Fruit fly (Drosophila melanogaster): ENCODE results near the gene CG4558.

CG4558 gene

DNA sequence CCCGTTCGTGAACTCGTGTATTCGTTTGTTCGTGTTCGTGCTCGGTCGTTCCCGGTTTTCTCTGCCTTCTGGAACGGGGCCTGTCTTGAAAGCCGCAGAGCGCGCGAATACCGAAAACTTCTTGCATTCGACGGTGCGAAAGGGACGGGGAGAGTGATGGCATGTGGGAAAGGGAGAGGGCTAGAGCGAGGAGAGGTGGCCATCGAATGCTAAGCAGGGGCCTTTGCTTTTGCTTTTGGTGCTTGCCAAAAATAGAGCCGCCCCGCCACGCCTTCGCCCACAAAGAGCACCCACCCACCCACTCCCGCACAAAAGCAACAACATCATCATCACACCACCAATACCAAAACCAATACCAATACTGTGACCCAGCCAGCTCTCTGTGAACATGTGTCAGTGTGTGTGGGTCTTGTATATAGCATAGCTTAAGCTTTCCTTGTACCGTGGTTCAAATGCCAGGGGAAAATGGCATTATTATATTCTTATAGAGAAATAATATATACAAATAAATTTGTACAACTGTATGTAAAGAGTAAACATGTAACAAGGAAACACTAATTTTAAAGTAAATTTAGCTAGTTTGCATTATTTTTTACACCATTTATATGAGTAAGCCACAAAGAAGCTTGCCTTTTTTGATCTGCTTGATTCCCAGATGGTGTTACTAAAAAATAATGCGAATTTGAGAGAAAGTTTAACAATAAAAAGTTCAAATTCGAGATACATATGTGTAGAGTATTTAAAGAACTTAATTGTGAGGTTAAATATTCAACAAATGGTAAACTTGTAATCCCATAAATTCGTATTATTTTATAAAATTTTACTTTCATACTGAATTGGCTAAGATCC is 17.8 kb downstream of the CG4558 start, which contains the start of gene CG14434 (continued):
- TF ChIP-seq vri (GFP tag; optimal IDR thresholded peaks at IDR 0.05) (no peak), CG8119 (GFP tag; IDR thresholded peaks at IDR 0.05) (peak; percentile 55; the same call in 2 of the 3 replicates), Eip93F (GFP tag; optimal IDR thresholded peaks at IDR 0.05) (no peak), Ets21C (GFP tag; optimal IDR thresholded peaks at IDR 0.05) (peak; percentile 49), Sox14 (GFP tag; optimal IDR thresholded peaks at IDR 0.05) (peak; percentile 79), CG8319 (GFP tag; optimal IDR thresholded peaks at IDR 0.05) (peak; percentile 56), CG10631 (GFP tag; optimal IDR thresholded peaks at IDR 0.05) (peak; percentile 78), CG16779 (tag; optimal IDR thresholded peaks at IDR 0.05) (peak; percentile 45), CG9139 (GFP tag; optimal IDR thresholded peaks at IDR 0.05) (peak; percentile 37), fd59A (GFP tag; optimal IDR thresholded peaks at IDR 0.05) (peak; percentile 74), CG15336 (GFP tag; IDR thresholded peaks at IDR 0.05) (peak; percentile 49), CG31627 (GFP tag; optimal IDR thresholded peaks at IDR 0.05) (peak; percentile 62), net (GFP tag; optimal IDR thresholded peaks at IDR 0.05) (peak; percentile 75), CG7368 (GFP tag; optimal IDR thresholded peaks at IDR 0.05) (peak; percentile 41), achi (GFP tag; optimal IDR thresholded peaks at IDR 0.05) (peak; percentile 78), eg (GFP tag; IDR thresholded peaks at IDR 0.05) (peak; percentile 27; the same call in 1 of the 3 replicates), CG6808 (GFP tag; optimal IDR thresholded peaks at IDR 0.05) (peak; percentile 88), Hr39 (GFP tag; optimal IDR thresholded peaks at IDR 0.05) (peak; percentile 67), Eip75B (GFP tag; optimal IDR thresholded peaks at IDR 0.05) (peak; percentile 75), CG6792 (GFP tag; optimal IDR thresholded peaks at IDR 0.05) (peak; percentile 68), CG11762 (GFP tag; optimal IDR thresholded peaks at IDR 0.05; ENCODE audit: insufficient read depth) (peak; percentile 67), Lpt (GFP tag; optimal IDR thresholded peaks at IDR 0.05) (peak; percentile 46), dsx (GFP tag; optimal IDR thresholded peaks at IDR 0.05; ENCODE audit: poor library complexity, severe bottlenecking) (peak; percentile 43), topi (GFP tag; optimal IDR thresholded peaks at IDR 0.05) (peak; percentile 82), OdsH (GFP tag; optimal IDR thresholded peaks at IDR 0.05) (peak; percentile 81), fkh (GFP tag; optimal IDR thresholded peaks at IDR 0.05) (peak; percentile 5), CG1621 (tag; optimal IDR thresholded peaks at IDR 0.05) (no peak), svp (GFP tag) (peak; percentile 87), CG34406 (GFP tag; optimal IDR thresholded peaks at IDR 0.05) (peak; percentile 73), CG11902 (GFP tag; optimal IDR thresholded peaks at IDR 0.05) (peak; percentile 65), fd85E (GFP tag; optimal IDR thresholded peaks at IDR 0.05) (no peak), CG10669 (GFP tag; optimal IDR thresholded peaks at IDR 0.05) (peak; percentile 75)

- TF ChIP-seq OdsH (GFP tag; optimal IDR thresholded peaks at IDR 0.05) = peak; percentile 18
- TF ChIP-seq fkh (GFP tag; optimal IDR thresholded peaks at IDR 0.05) = no peak
- TF ChIP-seq Hr38 (GFP tag; optimal IDR thresholded peaks at IDR 0.05) = no peak
- no peak for TF ChIP-seq dac (GFP tag; optimal IDR thresholded peaks at IDR 0.05)
- peak; percentile 76 for TF ChIP-seq esn (GFP tag; optimal IDR thresholded peaks at IDR 0.05)
- TF ChIP-seq svp (GFP tag) = peak; percentile 54
- peak; percentile 28 to 60 for TF ChIP-seq ss (GFP tag; optimal IDR thresholded peaks at IDR 0.05)
- peak; percentile 36 for TF ChIP-seq Sox102F (GFP tag; optimal IDR thresholded peaks at IDR 0.05)
- TF ChIP-seq CG6808 (GFP tag; optimal IDR thresholded peaks at IDR 0.05) = no peak
- peak; percentile 14 for TF ChIP-seq CG6792 (GFP tag; optimal IDR thresholded peaks at IDR 0.05)
- no peak for TF ChIP-seq CG32006 (GFP tag; optimal IDR thresholded peaks at IDR 0.05)
- TF ChIP-seq Ets96B (tag; optimal IDR thresholded peaks at IDR 0.05) = no peak
- 0 out of 2 replicates have a peak, but pooled peaks have one; percentile 10 for TF ChIP-seq CG15336 (GFP tag; IDR thresholded peaks at IDR 0.05)
- peak; percentile 56 for TF ChIP-seq CG1621 (tag; optimal IDR thresholded peaks at IDR 0.05)
- peak; percentile 25 for TF ChIP-seq Blimp-1 (GFP tag; optimal IDR thresholded peaks at IDR 0.05)
- TF ChIP-seq salr (GFP tag; optimal IDR thresholded peaks at IDR 0.05) = peak in 1 of 2 experiments; percentile 6
- TF ChIP-seq CG10631 (GFP tag; optimal IDR thresholded peaks at IDR 0.05) = no peak
- peak; percentile 48; the same call in 2 of the 3 replicates for TF ChIP-seq CG6163 (GFP tag; IDR thresholded peaks at IDR 0.05)
- TF ChIP-seq vri (GFP tag; optimal IDR thresholded peaks at IDR 0.05) = peak; percentile 39
- no peak for TF ChIP-seq CG8319 (GFP tag; optimal IDR thresholded peaks at IDR 0.05)
- peak; percentile 60 for TF ChIP-seq topi (GFP tag; optimal IDR thresholded peaks at IDR 0.05)
- peak; percentile 42; the same call in 2 of the 3 replicates for TF ChIP-seq CG8119 (GFP tag; IDR thresholded peaks at IDR 0.05)
- peak; percentile 5 for TF ChIP-seq Eip75B (GFP tag; optimal IDR thresholded peaks at IDR 0.05)
- TF ChIP-seq lz (GFP tag; optimal IDR thresholded peaks at IDR 0.05) = peak; percentile 39
Observed at dm6 chrX:6868024-6868628, 18.6 kb downstream of the CG4558 start.

Measured in whole organism, prepupa.